Worm (Caenorhabditis elegans) whole organism, early embryonic: ENCODE data around the gene cisd-3.1.

Experiments used
- B0310.2 ChIP-seq: sonication (generic microtip); optimal IDR thresholded peaks from 2 replicates; lab custom pipeline; 2016; ENCODE audit warnings: mild to moderate bottlenecking, missing genetic modification characterization, missing compliant biosample characterization
- ama-1 ChIP-seq: fragments of 150-350 bp; optimal IDR thresholded peaks from 2 replicates; lab custom pipeline; 2014
- ceh-36 ChIP-seq: sonication (generic microtip); optimal IDR thresholded peaks from 2 replicates; lab custom pipeline; 2016; ENCODE audit warnings: missing genetic modification characterization, inconsistent platforms, missing compliant biosample characterization
- flt-1 ChIP-seq: fragments of 200-800 bp; sonication (Bioruptor generic); IDR thresholded peaks from 2 replicates; pipeline ENCODE4 v1.3.6; 2022; ENCODE audit warnings: missing genetic modification characterization, missing compliant biosample characterization
- hmbx-1 ChIP-seq: sonication (generic microtip); optimal IDR thresholded peaks from 2 replicates; lab custom pipeline; 2016; ENCODE audit warnings: mild to moderate bottlenecking, missing genetic modification characterization, missing compliant biosample characterization
- hnd-1 ChIP-seq: sonication (generic microtip); optimal IDR thresholded peaks from 2 replicates; lab custom pipeline; 2016; ENCODE audit warnings: missing genetic modification characterization, missing compliant biosample characterization
- tbx-11 ChIP-seq: fragments of 200-800 bp; sonication (Bioruptor generic); IDR thresholded peaks from 2 replicates; pipeline ENCODE4 v1.3.6; 2022; ENCODE audit warnings: missing genetic modification characterization, missing compliant biosample characterization
- tbx-37 ChIP-seq: fragments of 200-800 bp; sonication (Bioruptor generic); conservative IDR thresholded peaks from 2 replicates; pipeline ENCODE4 v1.3.6; 2022; ENCODE audit warnings: missing genetic modification reagents, missing genetic modification characterization, missing compliant biosample characterization
- tra-4 ChIP-seq: sonication (generic microtip); optimal IDR thresholded peaks from 2 replicates; lab custom pipeline; 2017; ENCODE audit warnings: missing genetic modification characterization, missing compliant biosample characterization

DNA sequence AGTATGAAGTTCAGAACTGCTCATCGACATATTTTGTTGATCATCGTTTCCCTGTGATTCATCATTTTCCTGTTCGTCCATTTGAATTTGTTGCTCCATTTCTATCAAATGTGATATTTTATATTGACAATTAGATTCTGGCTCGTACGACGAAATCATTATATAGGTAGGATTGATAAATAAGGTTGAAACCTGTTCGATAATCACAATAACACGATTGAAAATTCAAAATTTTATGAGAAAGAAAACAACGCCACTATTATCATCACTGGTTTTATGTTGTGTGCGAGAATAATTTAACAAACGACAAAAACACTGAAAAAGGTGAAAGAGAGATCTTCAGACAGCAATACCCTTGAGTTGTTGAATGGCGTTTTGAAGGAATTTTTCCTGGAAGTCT lies 51.6 kb downstream of the cisd-3.1 start, which contains the start of gene apc-11:
- TF ChIP-seq ama-1 (lab: Kevin White, UChicago), result no peak
- TF ChIP-seq tra-4 (tag; lab: Kevin White, UChicago), result no peak
- TF ChIP-seq ceh-36 (tag; lab: Kevin White, UChicago), result no peak
- no peak for TF ChIP-seq hnd-1 (tag; lab: Kevin White, UChicago)
- TF ChIP-seq tbx-37 (GFP tag; lab: Robert Waterston, UW), result no peak
- no peak for TF ChIP-seq flt-1
- TF ChIP-seq B0310.2 (tag; lab: Kevin White, UChicago), result no peak
- TF ChIP-seq hmbx-1 (tag; lab: Kevin White, UChicago), result no peak
- TF ChIP-seq tbx-11 (GFP tag; lab: Robert Waterston, UW), result no peak
